Worm (Caenorhabditis elegans) whole organism, late embryonic: Measurements from ENCODE around the gene F19C7.3.

Experiments
- K09A11.1 ChIP-seq: sonication (generic microtip); optimal IDR thresholded peaks from 2 replicates; lab custom pipeline; 2017; ENCODE audit warnings: antibody characterized with exemption, mild to moderate bottlenecking, missing genetic modification characterization, missing compliant biosample characterization; ENCODE audit not compliant: insufficient read depth
- T23F11.4 ChIP-seq: fragments of 200-800 bp; sonication (Bioruptor generic); optimal IDR thresholded peaks from 2 replicates; lab custom pipeline; 2018; ENCODE audit warnings: mild to moderate bottlenecking, missing genetic modification characterization, missing compliant biosample characterization
- Y22D7AL.16 ChIP-seq: sonication (generic microtip); optimal IDR thresholded peaks from 2 replicates; lab custom pipeline; 2016; ENCODE audit warnings: missing genetic modification characterization, missing compliant biosample characterization
- ama-1 ChIP-seq: fragments of 150-350 bp; optimal IDR thresholded peaks from 2 replicates; lab custom pipeline; 2014
- ceh-14 ChIP-seq: sonication (generic microtip); optimal IDR thresholded peaks from 2 replicates; lab custom pipeline; 2016; ENCODE audit warnings: missing genotype, missing genetic modification characterization, missing compliant biosample characterization
- ceh-18 ChIP-seq: sonication (generic microtip); optimal IDR thresholded peaks from 2 replicates; lab custom pipeline; 2016; ENCODE audit warnings: missing genetic modification characterization, missing compliant biosample characterization
- ceh-24 ChIP-seq: sonication (generic microtip); optimal IDR thresholded peaks from 2 replicates; lab custom pipeline; 2016; ENCODE audit warnings: mild to moderate bottlenecking, missing genetic modification characterization, missing compliant biosample characterization
- ceh-31 ChIP-seq: sonication (generic microtip); optimal IDR thresholded peaks from 2 replicates; lab custom pipeline; 2016; ENCODE audit warnings: missing genetic modification characterization, missing compliant biosample characterization
- ceh-34 ChIP-seq: sonication (generic microtip); optimal IDR thresholded peaks from 2 replicates; lab custom pipeline; 2016; ENCODE audit warnings: mild to moderate bottlenecking, missing genetic modification characterization, missing compliant biosample characterization
- ceh-45 ChIP-seq: fragments of 200-800 bp; sonication (Bioruptor generic); IDR thresholded peaks from 2 replicates; pipeline ENCODE4 v1.3.6; 2022; ENCODE audit warnings: missing genetic modification reagents, missing genetic modification characterization, missing compliant biosample characterization
- ceh-48 ChIP-seq: sonication (generic microtip); optimal IDR thresholded peaks from 2 replicates; lab custom pipeline; 2016; ENCODE audit warnings: missing genetic modification characterization, inconsistent platforms, missing compliant biosample characterization
- ceh-9 ChIP-seq: sonication (generic microtip); optimal IDR thresholded peaks from 2 replicates; lab custom pipeline; 2016; ENCODE audit warnings: mild to moderate bottlenecking, missing genetic modification characterization, inconsistent platforms, missing compliant biosample characterization
- dmd-4 ChIP-seq: sonication (generic microtip); optimal IDR thresholded peaks from 2 replicates; lab custom pipeline; 2016; ENCODE audit warnings: borderline replicate concordance, missing genetic modification characterization, missing compliant biosample characterization
- dve-1 ChIP-seq: sonication (generic microtip); optimal IDR thresholded peaks from 2 replicates; lab custom pipeline; 2017; ENCODE audit warnings: antibody characterized with exemption, mild to moderate bottlenecking, missing genetic modification characterization, missing compliant biosample characterization
- elt-2 ChIP-seq: sonication (generic microtip); optimal IDR thresholded peaks from 2 replicates; lab custom pipeline; 2016; ENCODE audit warnings: missing genetic modification reagents, missing genetic modification characterization, missing compliant biosample characterization
- fkh-10 ChIP-seq: fragments of 150-350 bp; optimal IDR thresholded peaks from 2 replicates; lab custom pipeline; 2014; ENCODE audit warnings: missing biosample characterization, missing genetic modification reagents, missing genetic modification characterization
- gmeb-2 ChIP-seq: sonication (generic microtip); optimal IDR thresholded peaks from 2 replicates; lab custom pipeline; 2016; ENCODE audit warnings: missing genetic modification characterization, inconsistent platforms, missing compliant biosample characterization
- hlh-13 ChIP-seq: fragments of 200-800 bp; sonication (Bioruptor generic); optimal IDR thresholded peaks from 2 replicates; lab custom pipeline; 2018; ENCODE audit warnings: mild to moderate bottlenecking, missing genetic modification characterization, missing compliant biosample characterization
- hlh-15 ChIP-seq: sonication (generic microtip); optimal IDR thresholded peaks from 2 replicates; lab custom pipeline; 2016; ENCODE audit warnings: missing genetic modification characterization, missing compliant biosample characterization
- hlh-6 ChIP-seq: sonication (generic microtip); optimal IDR thresholded peaks from 2 replicates; lab custom pipeline; 2016; ENCODE audit warnings: missing genotype, missing genetic modification characterization, missing compliant biosample characterization
- madf-2 ChIP-seq: sonication (generic microtip); optimal IDR thresholded peaks from 2 replicates; lab custom pipeline; 2017; ENCODE audit warnings: missing genetic modification characterization, missing compliant biosample characterization
- mec-3 ChIP-seq: sonication (generic microtip); optimal IDR thresholded peaks from 2 replicates; lab custom pipeline; 2016; ENCODE audit warnings: borderline replicate concordance, missing genetic modification characterization, missing compliant biosample characterization
- nhr-11 ChIP-seq: fragments of 150-350 bp; optimal IDR thresholded peaks from 2 replicates; lab custom pipeline; 2014; ENCODE audit warnings: missing biosample characterization, missing genetic modification characterization
- nhr-232 ChIP-seq: sonication (generic microtip); optimal IDR thresholded peaks from 2 replicates; lab custom pipeline; 2016; ENCODE audit warnings: missing genetic modification characterization, missing compliant biosample characterization
- npax-4 ChIP-seq: sonication (generic microtip); optimal IDR thresholded peaks from 2 replicates; lab custom pipeline; 2016; ENCODE audit warnings: missing genetic modification characterization, missing compliant biosample characterization
- pag-3 ChIP-seq: sonication (generic microtip); optimal IDR thresholded peaks from 2 replicates; lab custom pipeline; 2016; ENCODE audit warnings: missing compliant biosample characterization, missing genetic modification characterization, borderline replicate concordance
- pha-2 ChIP-seq: sonication (generic microtip); optimal IDR thresholded peaks from 2 replicates; lab custom pipeline; 2017; ENCODE audit warnings: mild to moderate bottlenecking, missing genetic modification characterization, missing compliant biosample characterization
- pqm-1 ChIP-seq: sonication (generic microtip); optimal IDR thresholded peaks from 2 replicates; lab custom pipeline; 2016; ENCODE audit warnings: missing genetic modification characterization, missing compliant biosample characterization
- pros-1 ChIP-seq: fragments of 150-350 bp; optimal IDR thresholded peaks from 2 replicates; lab custom pipeline; 2014; ENCODE audit warnings: missing biosample characterization, missing genetic modification reagents, missing genetic modification characterization
- ref-2 ChIP-seq: sonication (generic microtip); optimal IDR thresholded peaks from 2 replicates; lab custom pipeline; 2016; ENCODE audit warnings: missing genetic modification characterization, missing compliant biosample characterization
- rnt-1 ChIP-seq: sonication (generic microtip); optimal IDR thresholded peaks from 2 replicates; lab custom pipeline; 2016; ENCODE audit warnings: missing genetic modification characterization, missing compliant biosample characterization
- sdc-2 ChIP-seq: sonication (generic microtip); optimal IDR thresholded peaks from 2 replicates; lab custom pipeline; 2016; ENCODE audit warnings: missing genotype, missing genetic modification characterization, missing compliant biosample characterization
- sox-2 ChIP-seq: fragments of 200-800 bp; sonication (Bioruptor generic); IDR thresholded peaks from 2 replicates; pipeline ENCODE4 v1.3.6; 2022; ENCODE audit warnings: missing genetic modification reagents, missing genetic modification characterization, missing compliant biosample characterization
- tbx-2 ChIP-seq: sonication (generic microtip); optimal IDR thresholded peaks from 2 replicates; lab custom pipeline; 2016; ENCODE audit warnings: missing genetic modification characterization, missing compliant biosample characterization
- unc-3 ChIP-seq, 2 experiments: fragments of 200-800 bp in 1 of 2; sonication (Bioruptor generic) in 1 of 2; sonication (generic microtip) in 1 of 2; conservative IDR thresholded peaks in 1 of 2; optimal IDR thresholded peaks in 1 of 2; 2 replicates each; pipeline versions ENCODE4 v1.3.6 to Lab custom; 2016 to 2022; ENCODE audit warnings: missing compliant biosample characterization in 2 of 2, missing genetic modification characterization in 2 of 2, missing genetic modification reagents in 1 of 2
- unc-86 ChIP-seq: sonication (generic microtip); optimal IDR thresholded peaks from 2 replicates; lab custom pipeline; 2016; ENCODE audit warnings: missing genetic modification characterization, missing compliant biosample characterization
- zip-5 ChIP-seq: sonication (generic microtip); optimal IDR thresholded peaks from 2 replicates; lab custom pipeline; 2016; ENCODE audit warnings: missing genetic modification characterization, missing compliant biosample characterization

The F19C7.3 gene

ce11 chrIV:4611740-4612139 lies 14.8 kb downstream of the F19C7.3 start:
- no peak for TF ChIP-seq hlh-13 (GFP tag; lab: Kevin White, UChicago)
- TF ChIP-seq gmeb-2 (tag; lab: Kevin White, UChicago), result no peak
- TF ChIP-seq rnt-1, result no peak
- TF ChIP-seq ceh-31 (tag; lab: Kevin White, UChicago), result no peak
- no peak for TF ChIP-seq fkh-10 (GFP tag; lab: Kevin White, UChicago)
- no peak for TF ChIP-seq pag-3 (tag; lab: Kevin White, UChicago)
- no peak for TF ChIP-seq nhr-11 (tag; lab: Kevin White, UChicago)
- TF ChIP-seq pqm-1 (tag; lab: Kevin White, UChicago), result no peak
- no peak for TF ChIP-seq elt-2 (tag; lab: Kevin White, UChicago)
- no peak for TF ChIP-seq mec-3
- TF ChIP-seq tbx-2 (tag; lab: Kevin White, UChicago), result no peak
- TF ChIP-seq ref-2 (tag; lab: Kevin White, UChicago), result no peak
- TF ChIP-seq pros-1, result no peak
- no peak for TF ChIP-seq sdc-2 (tag; lab: Kevin White, UChicago)
- TF ChIP-seq unc-3 (GFP tag; conservative IDR thresholded peaks at IDR 0.05; lab: Robert Waterston, UW), result no peak
- no peak for TF ChIP-seq unc-3 (tag; optimal IDR thresholded peaks at IDR 0.05; lab: Kevin White, UChicago)
- TF ChIP-seq unc-86 (tag; lab: Kevin White, UChicago), result no peak
- TF ChIP-seq ceh-34, result no peak

- no peak for TF ChIP-seq ceh-48 (tag; lab: Kevin White, UChicago)
- TF ChIP-seq nhr-232 (tag; lab: Kevin White, UChicago), result no peak
- TF ChIP-seq npax-4 (tag; lab: Kevin White, UChicago), result no peak
- TF ChIP-seq Y22D7AL.16, result no peak
- no peak for TF ChIP-seq ceh-18 (tag; lab: Kevin White, UChicago)
- TF ChIP-seq ceh-45 (GFP tag; lab: Robert Waterston, UW), result no peak
- no peak for TF ChIP-seq ceh-24
- TF ChIP-seq pha-2 (tag; lab: Kevin White, UChicago), result no peak
- no peak for TF ChIP-seq hlh-15 (tag; lab: Kevin White, UChicago)
- TF ChIP-seq ama-1 (lab: Kevin White, UChicago), result no peak
Measured at ce11 chrIV:4612597-4612996, 15.7 kb downstream of the F19C7.3 start.

- TF ChIP-seq dmd-4 (tag; lab: Kevin White, UChicago) (no peak), elt-2 (tag; lab: Kevin White, UChicago) (no peak), ceh-14 (peak; percentile 3)
Measured at ce11 chrIV:4613516-4613915, 16.6 kb downstream of the F19C7.3 start.

- TF ChIP-seq npax-4 (tag; lab: Kevin White, UChicago) (no peak), ceh-18 (tag; lab: Kevin White, UChicago) (no peak), madf-2 (tag; lab: Kevin White, UChicago) (no peak), nhr-11 (tag; lab: Kevin White, UChicago) (no peak), dve-1 (tag; lab: Kevin White, UChicago) (no peak), ceh-31 (tag; lab: Kevin White, UChicago) (peak; percentile 4)
Measured at ce11 chrIV:4623852-4624251, 26.9 kb downstream of the F19C7.3 start.

ce11 chrIV:4633393-4633792 lies 36.5 kb downstream of the F19C7.3 start, which contains the start of gene R105.1:
TSS of gene R105.1 (plus strand) at chrIV:4633693.
- TF ChIP-seq sox-2 (GFP tag; lab: Robert Waterston, UW), result no peak
- TF ChIP-seq dmd-4 (tag; lab: Kevin White, UChicago), result no peak
- no peak for TF ChIP-seq T23F11.4 (GFP tag; lab: Kevin White, UChicago)
- TF ChIP-seq zip-5 (tag; lab: Kevin White, UChicago), result no peak
- TF ChIP-seq ceh-9 (tag; lab: Kevin White, UChicago), result no peak
- no peak for TF ChIP-seq unc-3 (GFP tag; conservative IDR thresholded peaks at IDR 0.05; lab: Robert Waterston, UW)
- TF ChIP-seq unc-3 (tag; optimal IDR thresholded peaks at IDR 0.05; lab: Kevin White, UChicago), result no peak
- TF ChIP-seq ceh-14, result no peak
- no peak for TF ChIP-seq K09A11.1 (tag; lab: Kevin White, UChicago)
- no peak for TF ChIP-seq hlh-6 (tag; lab: Kevin White, UChicago)
- no peak for TF ChIP-seq nhr-11 (tag; lab: Kevin White, UChicago)
- TF ChIP-seq pqm-1 (tag; lab: Kevin White, UChicago), result no peak
